Fruit fly (Drosophila melanogaster) S2 (cell line): ENCODE results near the gene Atg8b.

ENCODE experiments used
- CG8478 ChIP-seq: fragments of >200 bp; optimal IDR thresholded peaks from 2 replicates; lab custom pipeline; 2018
- CTCF ChIP-seq, 2 experiments: fragments of >200 bp; optimal IDR thresholded peaks; 2 replicates each; lab custom pipeline; 2018

DNA sequence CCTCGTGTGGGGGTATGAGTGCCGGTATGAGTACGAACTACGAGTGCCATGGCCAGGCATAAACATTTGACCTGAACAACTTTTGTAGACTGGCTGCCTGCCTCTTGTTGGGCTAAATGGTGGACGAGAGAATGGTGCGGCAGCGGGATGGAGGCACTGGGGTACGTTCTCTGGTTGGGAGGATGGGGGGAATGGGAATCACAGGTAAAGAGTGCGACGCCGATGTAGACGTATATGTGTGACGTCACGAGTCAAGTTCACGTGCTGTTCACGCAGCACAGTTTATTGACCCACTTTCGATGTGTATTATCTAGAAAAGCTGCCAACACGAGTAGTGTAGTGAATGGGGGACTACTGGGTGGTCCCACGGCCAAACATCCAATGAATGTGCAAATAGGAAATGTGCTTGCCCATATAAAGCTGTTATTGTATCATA lies 17.9 kb downstream of the Atg8b start:
- TF ChIP-seq CG8478 (lab: Kevin White, UChicago) (no peak), CTCF (optimal IDR thresholded peaks at IDR 0.05; lab: Kevin White, UChicago) (no peak)
